Worm (Caenorhabditis elegans): Measurements from ENCODE around the gene F29B9.1.

The F29B9.1 gene

ce11 chrIV:4647385-4647784 lies 17.8 kb upstream of the F29B9.1 start, which contains the start of gene F29B9.8:
TSS of gene F29B9.8 (plus strand) at chrIV:4647685.
- TF ChIP-seq gmeb-2 (tag; optimal IDR thresholded peaks at IDR 0.05) (no peak), K09A11.1 (tag; optimal IDR thresholded peaks at IDR 0.05; ENCODE audit: insufficient read depth) (no peak), syd-9 (tag; optimal IDR thresholded peaks at IDR 0.05) (no peak), pha-2 (tag; optimal IDR thresholded peaks at IDR 0.05) (no peak), ets-4 (tag; optimal IDR thresholded peaks at IDR 0.05) (no peak)

ce11 chrIV:4649460-4649859 lies 15.7 kb upstream of the F29B9.1 start, which contains the start of gene F29B9.7:
TSS of gene F29B9.7 (plus strand) at chrIV:4649760.
- TF ChIP-seq hlh-8 (tag; optimal IDR thresholded peaks at IDR 0.05) (no peak), ceh-31 (tag; optimal IDR thresholded peaks at IDR 0.05) (no peak), ztf-16 (tag; optimal IDR thresholded peaks at IDR 0.05) (no peak), pqm-1 (tag; optimal IDR thresholded peaks at IDR 0.05) (no peak), ceh-6 (GFP tag; optimal IDR thresholded peaks at IDR 0.05) (no peak), nhr-232 (tag; optimal IDR thresholded peaks at IDR 0.05) (no peak), unc-3 (GFP tag; conservative IDR thresholded peaks at IDR 0.05) (no peak), unc-3 (tag; optimal IDR thresholded peaks at IDR 0.05) (no peak), K09A11.1 (tag; optimal IDR thresholded peaks at IDR 0.05; ENCODE audit: insufficient read depth) (no peak), pha-2 (tag; optimal IDR thresholded peaks at IDR 0.05) (no peak), ceh-19 (GFP tag; optimal IDR thresholded peaks at IDR 0.05) (no peak)

- TF ChIP-seq pat-9 (tag; optimal IDR thresholded peaks at IDR 0.05) = no peak
- TF ChIP-seq ceh-31 (tag; optimal IDR thresholded peaks at IDR 0.05) = peak; percentile 60
- TF ChIP-seq ets-4 (tag; optimal IDR thresholded peaks at IDR 0.05) = no peak
- TF ChIP-seq ceh-48 (tag; optimal IDR thresholded peaks at IDR 0.05) = peak; percentile 96
- peak; percentile 35 for TF ChIP-seq ceh-14 (tag; optimal IDR thresholded peaks at IDR 0.05)
- peak; percentile 36 for TF ChIP-seq unc-42 (tag; optimal IDR thresholded peaks at IDR 0.05)
- peak; percentile 36 for TF ChIP-seq madf-2 (tag; optimal IDR thresholded peaks at IDR 0.05)
- peak; percentile 42 for TF ChIP-seq nfya-1 (tag; optimal IDR thresholded peaks at IDR 0.05)
- peak; percentile 30 for TF ChIP-seq ceh-18 (tag; optimal IDR thresholded peaks at IDR 0.05)
- TF ChIP-seq elt-2 (tag; optimal IDR thresholded peaks at IDR 0.05) = peak; percentile 64
- peak; percentile 22 for TF ChIP-seq ceh-34 (tag; optimal IDR thresholded peaks at IDR 0.05)
- TF ChIP-seq ref-2 (tag; optimal IDR thresholded peaks at IDR 0.05) = peak; percentile 45
- TF ChIP-seq C08G9.2 (tag; optimal IDR thresholded peaks at IDR 0.05) = peak; percentile 27
- peak; percentile 32 for TF ChIP-seq tbx-2 (tag; optimal IDR thresholded peaks at IDR 0.05)
- no peak for TF ChIP-seq T23F11.4 (GFP tag; optimal IDR thresholded peaks at IDR 0.05)
- no peak for TF ChIP-seq pha-4 (tag; optimal IDR thresholded peaks at IDR 0.05)
- TF ChIP-seq ttx-3 (tag; optimal IDR thresholded peaks at IDR 0.05) = peak; percentile 15
- no peak for TF ChIP-seq ceh-45 (GFP tag; IDR thresholded peaks at IDR 0.05)
These were observed 14.5 kb upstream of the F29B9.1 start, which contains the start of gene ubc-9 for ce11 chrIV:4650624-4651094. TSS of gene ubc-9 (plus strand) at chrIV:4651044.

ce11 chrIV:4652365-4652844 lies 12.8 kb upstream of the F29B9.1 start, which contains the start of gene F29B9.5:
TSS of gene F29B9.5 (plus strand) at chrIV:4652415.
- no peak for TF ChIP-seq syd-9 (tag; optimal IDR thresholded peaks at IDR 0.05)
- TF ChIP-seq ceh-14 (tag; optimal IDR thresholded peaks at IDR 0.05) = no peak
- no peak for TF ChIP-seq sdc-2 (tag; optimal IDR thresholded peaks at IDR 0.05)
- TF ChIP-seq eyg-1 (tag; optimal IDR thresholded peaks at IDR 0.05) = no peak
- no peak for TF ChIP-seq fkh-10 (GFP tag; optimal IDR thresholded peaks at IDR 0.05)
- no peak for TF ChIP-seq hlh-15 (tag; optimal IDR thresholded peaks at IDR 0.05)
- no peak for TF ChIP-seq unc-3 (GFP tag; conservative IDR thresholded peaks at IDR 0.05)
- TF ChIP-seq unc-3 (tag; optimal IDR thresholded peaks at IDR 0.05) = no peak
- TF ChIP-seq F13H6.1 (tag; optimal IDR thresholded peaks at IDR 0.05) = no peak
- no peak for TF ChIP-seq nfya-1 (tag; optimal IDR thresholded peaks at IDR 0.05)
- no peak for TF ChIP-seq pros-1 (tag; optimal IDR thresholded peaks at IDR 0.05)
- TF ChIP-seq nhr-232 (tag; optimal IDR thresholded peaks at IDR 0.05) = no peak
- no peak for TF ChIP-seq unc-55 (GFP tag; optimal IDR thresholded peaks at IDR 0.05)
- no peak for TF ChIP-seq unc-42 (tag; optimal IDR thresholded peaks at IDR 0.05)
- no peak for TF ChIP-seq ceh-31 (tag; optimal IDR thresholded peaks at IDR 0.05)
- no peak for TF ChIP-seq ceh-19 (GFP tag; optimal IDR thresholded peaks at IDR 0.05)
- no peak for TF ChIP-seq pha-2 (tag; optimal IDR thresholded peaks at IDR 0.05)
